Worm (Caenorhabditis elegans) whole organism, early embryonic: ENCODE data around the gene sri-29.

ENCODE experiments used
- aly-1 ChIP-seq: sonication (generic microtip); optimal IDR thresholded peaks from 2 replicates; lab custom pipeline; 2016; ENCODE audit warnings: missing genetic modification characterization, missing compliant biosample characterization
- ama-1 ChIP-seq: fragments of 150-350 bp; optimal IDR thresholded peaks from 2 replicates; lab custom pipeline; 2014
- ets-7 ChIP-seq: sonication (generic microtip); optimal IDR thresholded peaks from 2 replicates; lab custom pipeline; 2016; ENCODE audit warnings: missing genotype, missing genetic modification characterization, missing compliant biosample characterization
- flt-1 ChIP-seq: fragments of 200-800 bp; sonication (Bioruptor generic); IDR thresholded peaks from 2 replicates; pipeline ENCODE4 v1.3.6; 2022; ENCODE audit warnings: missing genetic modification characterization, missing compliant biosample characterization
- hmg-4 ChIP-seq: fragments of 200-800 bp; sonication (Bioruptor generic); optimal IDR thresholded peaks from 2 replicates; lab custom pipeline; 2018; ENCODE audit warnings: mild to moderate bottlenecking, missing genetic modification characterization, missing compliant biosample characterization
- hnd-1 ChIP-seq: sonication (generic microtip); optimal IDR thresholded peaks from 2 replicates; lab custom pipeline; 2016; ENCODE audit warnings: missing genetic modification characterization, missing compliant biosample characterization
- scrt-1 ChIP-seq: fragments of 200-800 bp; sonication (Bioruptor generic); IDR thresholded peaks from 2 replicates; pipeline ENCODE4 v1.3.6; 2022; ENCODE audit warnings: missing genetic modification characterization, missing compliant biosample characterization
- tbx-11 ChIP-seq: fragments of 200-800 bp; sonication (Bioruptor generic); IDR thresholded peaks from 2 replicates; pipeline ENCODE4 v1.3.6; 2022; ENCODE audit warnings: missing genetic modification characterization, missing compliant biosample characterization

DNA sequence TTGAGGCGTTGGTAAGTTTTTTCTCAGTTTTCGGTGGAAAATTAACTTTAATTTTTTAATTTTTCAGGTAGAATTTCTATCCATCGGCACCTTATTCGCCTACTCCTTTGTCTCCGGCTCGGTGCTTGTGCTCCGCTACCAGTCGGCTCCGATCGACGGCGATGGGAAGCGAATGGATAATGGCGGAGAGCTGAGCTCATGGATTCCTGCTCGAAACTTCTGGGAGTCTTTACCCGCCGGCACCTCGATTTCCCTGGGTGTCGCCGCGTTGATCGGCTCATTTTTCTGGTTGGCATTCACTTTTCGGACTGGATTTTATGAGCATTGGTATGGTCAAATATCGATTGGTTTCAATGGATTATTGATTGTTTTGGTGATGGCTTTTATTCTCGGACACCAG, 9.2 kb upstream of the sri-29 start:
- TF ChIP-seq ets-7 (tag; lab: Kevin White, UChicago) = no peak
- TF ChIP-seq ama-1 (lab: Kevin White, UChicago) = no peak
- no peak for TF ChIP-seq scrt-1 (GFP tag; lab: Robert Waterston, UW)
- TF ChIP-seq flt-1 (GFP tag; lab: Robert Waterston, UW) = no peak
- no peak for TF ChIP-seq hmg-4 (GFP tag; lab: Kevin White, UChicago)
- no peak for TF ChIP-seq tbx-11
- no peak for TF ChIP-seq hnd-1 (tag; lab: Kevin White, UChicago)
- no peak for TF ChIP-seq aly-1 (tag; lab: Kevin White, UChicago)
